Worm (Caenorhabditis elegans) whole organism, L3 larva: ENCODE results near the gene wago-10.

ENCODE experiments used
- R02D3.7 ChIP-seq: fragments of 150-350 bp; optimal IDR thresholded peaks from 2 replicates; lab custom pipeline; 2014; ENCODE audit warnings: missing biosample characterization, missing genetic modification characterization
- aly-2 ChIP-seq: fragments of 150-350 bp; optimal IDR thresholded peaks from 2 replicates; lab custom pipeline; 2014; ENCODE audit warnings: missing biosample characterization, missing genetic modification characterization
- ama-1 ChIP-seq: fragments of 150-350 bp; optimal IDR thresholded peaks from 2 replicates; lab custom pipeline; 2018
- ceh-16 ChIP-seq: sonication (generic microtip); optimal IDR thresholded peaks from 2 replicates; lab custom pipeline; 2017; ENCODE audit warnings: missing biosample characterization, missing genetic modification characterization
- ceh-28 ChIP-seq: fragments of 150-350 bp; optimal IDR thresholded peaks from 2 replicates; lab custom pipeline; 2014; ENCODE audit warnings: missing biosample characterization, missing genetic modification reagents, missing genetic modification characterization
- ceh-82 ChIP-seq: fragments of 150-350 bp; optimal IDR thresholded peaks from 2 replicates; lab custom pipeline; 2014; ENCODE audit warnings: missing biosample characterization, missing genetic modification characterization
- ceh-9 ChIP-seq: sonication (generic microtip); optimal IDR thresholded peaks from 2 replicates; lab custom pipeline; 2018; ENCODE audit warnings: missing biosample characterization, missing genetic modification characterization
- daf-12 ChIP-seq: fragments of 150-350 bp; optimal IDR thresholded peaks from 2 replicates; lab custom pipeline; 2014; ENCODE audit warnings: missing biosample characterization, missing genetic modification reagents, missing genetic modification characterization
- egl-27 ChIP-seq: sonication (generic microtip); optimal IDR thresholded peaks from 4 replicates; lab custom pipeline; 2017; ENCODE audit warnings: missing biosample characterization, missing genetic modification reagents, missing genetic modification characterization
- elt-2 ChIP-seq: sonication (generic microtip); optimal IDR thresholded peaks from 2 replicates; lab custom pipeline; 2016; ENCODE audit warnings: missing genetic modification reagents, mild to moderate bottlenecking, missing genetic modification characterization, missing compliant biosample characterization
- elt-3 ChIP-seq, 3 experiments: fragments of 150-350 bp in 1 of 3; sonication (generic microtip) in 2 of 3; optimal IDR thresholded peaks; 2 replicates in 2 of 3; 4 replicates in 1 of 3; lab custom pipeline; 2014 to 2017; ENCODE audit warnings: missing biosample characterization in 3 of 3, missing genetic modification characterization in 3 of 3
- eor-1 ChIP-seq, 2 experiments: fragments of 150-350 bp; optimal IDR thresholded peaks; 2 replicates each; lab custom pipeline; 2014 to 2018; ENCODE audit warnings: missing biosample characterization in 2 of 2, missing genetic modification characterization in 2 of 2
- fkh-10 ChIP-seq: sonication (generic microtip); optimal IDR thresholded peaks from 2 replicates; lab custom pipeline; 2017; ENCODE audit warnings: missing biosample characterization, missing genetic modification reagents, missing genetic modification characterization
- fkh-2 ChIP-seq: fragments of 150-350 bp; optimal IDR thresholded peaks from 2 replicates; lab custom pipeline; 2014; ENCODE audit warnings: missing biosample characterization, missing genetic modification reagents, missing genetic modification characterization
- fos-1 ChIP-seq: fragments of 150-350 bp; optimal IDR thresholded peaks from 2 replicates; lab custom pipeline; 2014; ENCODE audit warnings: missing biosample characterization, missing genetic modification characterization
- hmg-11 ChIP-seq: sonication (generic microtip); optimal IDR thresholded peaks from 2 replicates; lab custom pipeline; 2016; ENCODE audit warnings: missing genetic modification characterization, missing compliant biosample characterization
- jun-1 ChIP-seq: fragments of 150-350 bp; optimal IDR thresholded peaks from 2 replicates; lab custom pipeline; 2014; ENCODE audit warnings: missing biosample characterization, missing genetic modification reagents, missing genetic modification characterization
- lin-15B ChIP-seq: fragments of 150-350 bp; optimal IDR thresholded peaks from 2 replicates; lab custom pipeline; 2014; ENCODE audit warnings: missing biosample characterization, missing genetic modification characterization
- lin-39 ChIP-seq: fragments of 150-350 bp; optimal IDR thresholded peaks from 2 replicates; lab custom pipeline; 2018; ENCODE audit warnings: missing biosample characterization, missing genetic modification reagents, missing genetic modification characterization
- lsy-12 ChIP-seq: sonication (generic microtip); optimal IDR thresholded peaks from 2 replicates; lab custom pipeline; 2016; ENCODE audit warnings: mild to moderate bottlenecking, missing genetic modification characterization, missing compliant biosample characterization
- mdl-1 ChIP-seq: fragments of 150-350 bp; optimal IDR thresholded peaks from 2 replicates; lab custom pipeline; 2014; ENCODE audit warnings: missing biosample characterization, missing genetic modification characterization
- mml-1 ChIP-seq: fragments of 150-350 bp; sonication (generic microtip); optimal IDR thresholded peaks from 3 replicates; lab custom pipeline; 2014; ENCODE audit warnings: missing biosample characterization, missing genetic modification characterization
- nfya-1 ChIP-seq: sonication (generic microtip); optimal IDR thresholded peaks from 2 replicates; lab custom pipeline; 2017; ENCODE audit warnings: missing genetic modification characterization, mild to moderate bottlenecking, missing compliant biosample characterization, antibody characterized with exemption, moderate library complexity; ENCODE audit not compliant: insufficient read depth
- nhr-11 ChIP-seq: fragments of 150-350 bp; optimal IDR thresholded peaks from 2 replicates; lab custom pipeline; 2014; ENCODE audit warnings: missing biosample characterization, missing genetic modification characterization
- nhr-12 ChIP-seq: fragments of 150-350 bp; optimal IDR thresholded peaks from 2 replicates; lab custom pipeline; 2014; ENCODE audit warnings: missing biosample characterization, missing genetic modification characterization
- nhr-23 ChIP-seq: fragments of 150-350 bp; optimal IDR thresholded peaks from 2 replicates; lab custom pipeline; 2014; ENCODE audit warnings: missing biosample characterization, missing genetic modification reagents, missing genetic modification characterization
- nhr-237 ChIP-seq: fragments of 150-350 bp; optimal IDR thresholded peaks from 2 replicates; lab custom pipeline; 2014; ENCODE audit warnings: missing biosample characterization, missing genetic modification characterization
- nhr-28 ChIP-seq: fragments of 150-350 bp; optimal IDR thresholded peaks from 2 replicates; lab custom pipeline; 2014; ENCODE audit warnings: missing biosample characterization, missing genetic modification characterization
- nhr-43 ChIP-seq: sonication (generic microtip); optimal IDR thresholded peaks from 2 replicates; lab custom pipeline; 2016; ENCODE audit warnings: mild to moderate bottlenecking, missing genetic modification characterization, missing compliant biosample characterization; ENCODE audit not compliant: poor library complexity, severe bottlenecking
- nhr-76 ChIP-seq: fragments of 150-350 bp; sonication (generic microtip); optimal IDR thresholded peaks from 5 replicates; lab custom pipeline; 2014; ENCODE audit warnings: missing biosample characterization, missing genetic modification characterization
- nhr-77 ChIP-seq: fragments of 150-350 bp; optimal IDR thresholded peaks from 2 replicates; lab custom pipeline; 2014; ENCODE audit warnings: missing biosample characterization, missing genetic modification characterization
- pha-4 ChIP-seq: fragments of 150-350 bp; optimal IDR thresholded peaks from 2 replicates; lab custom pipeline; 2014; ENCODE audit warnings: missing biosample characterization, missing genetic modification reagents, missing genetic modification characterization
- pqm-1 ChIP-seq: fragments of 150-350 bp; optimal IDR thresholded peaks from 2 replicates; lab custom pipeline; 2017; ENCODE audit warnings: missing biosample characterization, missing genetic modification characterization, inconsistent platforms
- skn-1 ChIP-seq: fragments of 150-350 bp; optimal IDR thresholded peaks from 2 replicates; lab custom pipeline; 2014; ENCODE audit warnings: missing biosample characterization, missing genetic modification characterization
- snpc-4 ChIP-seq: fragments of 150-350 bp; optimal IDR thresholded peaks from 2 replicates; lab custom pipeline; 2014; ENCODE audit warnings: missing biosample characterization, missing genetic modification characterization
- unc-39 ChIP-seq: sonication (generic microtip); optimal IDR thresholded peaks from 4 replicates; lab custom pipeline; 2017; ENCODE audit warnings: missing biosample characterization, missing genetic modification characterization
- unc-62 ChIP-seq: fragments of 150-350 bp; sonication (generic microtip); optimal IDR thresholded peaks from 4 replicates; lab custom pipeline; 2014; ENCODE audit warnings: missing biosample characterization, missing genetic modification reagents, missing genetic modification characterization
- zag-1 ChIP-seq: fragments of 150-350 bp; optimal IDR thresholded peaks from 2 replicates; lab custom pipeline; 2014; ENCODE audit warnings: missing biosample characterization, missing genetic modification characterization
- ztf-11 ChIP-seq: fragments of 150-350 bp; optimal IDR thresholded peaks from 2 replicates; lab custom pipeline; 2014; ENCODE audit warnings: missing biosample characterization, missing genetic modification characterization
- ztf-4 ChIP-seq: fragments of 150-350 bp; optimal IDR thresholded peaks from 2 replicates; lab custom pipeline; 2014; ENCODE audit warnings: missing biosample characterization, missing genetic modification characterization

wago-10 gene

DNA sequence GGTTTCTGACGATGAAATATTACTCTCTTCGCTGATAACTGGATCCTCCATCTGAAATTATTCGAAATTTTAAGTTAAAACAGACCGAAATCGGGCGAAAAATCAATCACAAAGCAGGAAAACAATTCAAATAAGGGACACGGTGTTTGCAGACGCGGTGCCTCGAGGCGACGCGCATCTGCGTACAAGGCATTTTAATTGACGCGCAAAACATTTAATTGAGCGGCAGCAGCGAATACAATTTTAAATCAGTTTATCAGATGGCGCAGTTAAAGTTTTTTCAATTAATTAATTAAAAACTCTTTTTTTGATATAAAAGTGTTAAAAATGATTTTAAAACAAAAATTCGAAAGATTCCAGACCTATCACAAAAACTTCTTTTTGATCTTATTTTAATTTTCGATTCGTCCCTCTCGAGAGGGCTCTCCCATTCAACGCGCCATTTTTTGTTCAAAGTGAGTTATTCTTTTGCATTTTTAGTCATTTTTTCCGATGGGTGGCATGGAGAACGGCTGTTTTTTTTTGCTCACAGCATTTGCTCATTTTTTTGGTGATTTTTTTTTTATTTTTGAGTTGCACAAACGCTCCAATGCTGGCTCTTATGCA is 31.6 kb upstream of the wago-10 start, which contains the start of gene phf-10:
phf-10 (minus strand) TSS at position 81 of the 606 bp plus-strand sequence.
- no peak for TF ChIP-seq ceh-9 (tag; lab: Kevin White, UChicago)
- TF ChIP-seq elt-3 (tag; optimal IDR thresholded peaks at IDR 0.05; lab: Kevin White, UChicago), result no peak
- no peak for TF ChIP-seq egl-27 (tag; lab: Kevin White, UChicago)
- peak; percentile 2 for TF ChIP-seq elt-2 (tag; lab: Kevin White, UChicago)
- TF ChIP-seq nhr-77, result no peak
- TF ChIP-seq nfya-1 (tag; lab: Kevin White, UChicago), result peak; percentile 25
- TF ChIP-seq pha-4 (tag; lab: Kevin White, UChicago), result peak; percentile 3
- no peak for TF ChIP-seq lsy-12 (tag; lab: Kevin White, UChicago)
- TF ChIP-seq hmg-11 (tag; lab: Kevin White, UChicago), result peak; percentile 59
- no peak for TF ChIP-seq lin-15B (tag; lab: Kevin White, UChicago)
- no peak for TF ChIP-seq unc-39 (tag; lab: Kevin White, UChicago)
- no peak for TF ChIP-seq nhr-23 (tag; lab: Kevin White, UChicago)
- TF ChIP-seq, all 47 proteins: peak for 4

- TF ChIP-seq hmg-11 (tag; lab: Kevin White, UChicago), result no peak
- no peak for TF ChIP-seq fos-1 (tag; lab: Kevin White, UChicago)
- TF ChIP-seq unc-62, result no peak
- no peak for TF ChIP-seq nhr-23 (tag; lab: Kevin White, UChicago)
- no peak for TF ChIP-seq elt-2 (tag; lab: Kevin White, UChicago)
- no peak for TF ChIP-seq lsy-12 (tag; lab: Kevin White, UChicago)
- TF ChIP-seq ztf-4 (tag; lab: Kevin White, UChicago), result no peak
- TF ChIP-seq unc-39 (tag; lab: Kevin White, UChicago), result no peak
- TF ChIP-seq lin-15B (tag; lab: Kevin White, UChicago), result no peak
- TF ChIP-seq elt-3 (tag; optimal IDR thresholded peaks at IDR 0.05; lab: Kevin White, UChicago), result no peak
- TF ChIP-seq nhr-11 (tag; lab: Kevin White, UChicago), result no peak
Observed at ce11 chrV:312421-312820, 30.8 kb upstream of the wago-10 start, which contains the start of gene nhr-15. Gene nhr-15 (plus strand): TSS chrV:312721.

- TF ChIP-seq ama-1 (lab: Kevin White, UChicago) (no peak), snpc-4 (tag; lab: Kevin White, UChicago) (no peak), R02D3.7 (no peak), nhr-76 (tag; lab: Kevin White, UChicago) (no peak), egl-27 (tag; lab: Kevin White, UChicago) (no peak), nhr-43 (no peak), mdl-1 (tag; lab: Kevin White, UChicago) (no peak), zag-1 (tag; lab: Kevin White, UChicago) (no peak), eor-1 (tag; optimal IDR thresholded peaks at IDR 0.05; lab: Kevin White, UChicago) (no peak), aly-2 (no peak), jun-1 (tag; lab: Kevin White, UChicago) (no peak), nhr-237 (tag; lab: Kevin White, UChicago) (no peak), lin-39 (tag; lab: Kevin White, UChicago) (no peak), ceh-9 (tag; lab: Kevin White, UChicago) (no peak), fkh-10 (GFP tag; lab: Kevin White, UChicago) (no peak), fkh-2 (tag; lab: Kevin White, UChicago) (no peak), pha-4 (tag; lab: Kevin White, UChicago) (no peak), ztf-11 (tag; lab: Kevin White, UChicago) (no peak), ceh-16 (tag; lab: Kevin White, UChicago) (no peak), pqm-1 (tag; lab: Kevin White, UChicago) (no peak)
Observed at ce11 chrV:320009-320408, 23.2 kb upstream of the wago-10 start.

ce11 chrV:330625-331024 is 12.6 kb upstream of the wago-10 start, which contains the start of gene abt-4:
Gene abt-4 (minus strand): TSS chrV:330725.
- no peak for TF ChIP-seq skn-1 (tag; lab: Kevin White, UChicago)
- no peak for TF ChIP-seq pqm-1 (tag; lab: Kevin White, UChicago)
- no peak for TF ChIP-seq lin-15B (tag; lab: Kevin White, UChicago)
- no peak for TF ChIP-seq daf-12
- TF ChIP-seq nhr-77, result no peak
- no peak for TF ChIP-seq fkh-2 (tag; lab: Kevin White, UChicago)
- TF ChIP-seq lin-39 (tag; lab: Kevin White, UChicago), result no peak
- TF ChIP-seq fos-1 (tag; lab: Kevin White, UChicago), result no peak
- TF ChIP-seq ceh-82 (tag; lab: Kevin White, UChicago), result no peak
- no peak for TF ChIP-seq nfya-1 (tag; lab: Kevin White, UChicago)
- TF ChIP-seq nhr-28 (tag; lab: Kevin White, UChicago), result no peak
- TF ChIP-seq R02D3.7, result no peak
- TF ChIP-seq snpc-4 (tag; lab: Kevin White, UChicago), result no peak
- TF ChIP-seq nhr-12 (tag; lab: Kevin White, UChicago), result no peak
- no peak for TF ChIP-seq eor-1 (tag; optimal IDR thresholded peaks at IDR 0.05; lab: Kevin White, UChicago)
- TF ChIP-seq nhr-11 (tag; lab: Kevin White, UChicago), result no peak
- no peak for TF ChIP-seq mml-1 (tag; lab: Kevin White, UChicago)
- TF ChIP-seq ceh-28 (tag; lab: Kevin White, UChicago), result no peak
